Worm (Caenorhabditis elegans) whole organism, midembryonic: Measurements from ENCODE around the gene dsl-7.
"Not testable (repeated sequence)": the region's sequence is repeated elsewhere in the genome, so short reads cannot be mapped to it uniquely, and the experiment has no call there.

ENCODE experiments used
- T22C8.4 ChIP-seq: fragments of 200-800 bp; sonication (Bioruptor generic); IDR thresholded peaks from 2 replicates; pipeline ENCODE4 v1.3.6; 2022; ENCODE audit warnings: missing genetic modification characterization, missing compliant biosample characterization
- cog-1 ChIP-seq: sonication (generic microtip); optimal IDR thresholded peaks from 2 replicates; lab custom pipeline; 2016; ENCODE audit warnings: missing genetic modification characterization, missing compliant biosample characterization
- flt-1 ChIP-seq: fragments of 200-800 bp; sonication (Bioruptor generic); IDR thresholded peaks from 2 replicates; pipeline ENCODE4 v1.3.6; 2022; ENCODE audit warnings: missing genetic modification characterization, missing compliant biosample characterization
- klf-2 ChIP-seq: fragments of 200-800 bp; sonication (Bioruptor generic); conservative IDR thresholded peaks from 2 replicates; pipeline ENCODE4 v1.3.6; 2022; ENCODE audit warnings: missing genetic modification reagents, missing genetic modification characterization, missing compliant biosample characterization
- med-1 ChIP-seq: sonication (generic microtip); optimal IDR thresholded peaks from 2 replicates; lab custom pipeline; 2017; ENCODE audit warnings: missing genetic modification characterization, mild to moderate bottlenecking, missing compliant biosample characterization, antibody characterized with exemption, missing genetic modification reagents; ENCODE audit not compliant: insufficient read depth
- ref-1 ChIP-seq: fragments of 200-800 bp; sonication (Bioruptor generic); conservative IDR thresholded peaks from 2 replicates; pipeline ENCODE4 v1.3.6; 2022; ENCODE audit warnings: missing genetic modification reagents, missing genetic modification characterization, missing compliant biosample characterization
- tab-1 ChIP-seq: fragments of 200-800 bp; sonication (Bioruptor generic); IDR thresholded peaks from 2 replicates; pipeline ENCODE4 v1.3.6; 2022; ENCODE audit warnings: missing genetic modification characterization, missing compliant biosample characterization
- ztf-23 ChIP-seq: fragments of 200-800 bp; sonication (Bioruptor generic); IDR thresholded peaks from 2 replicates; pipeline ENCODE4 v1.3.6; 2022; ENCODE audit warnings: missing genetic modification reagents, missing genetic modification characterization, missing compliant biosample characterization
- ztf-29 ChIP-seq: fragments of 200-800 bp; sonication (Bioruptor generic); IDR thresholded peaks from 2 replicates; pipeline ENCODE4 v1.3.6; 2022; ENCODE audit warnings: missing genetic modification reagents, missing genetic modification characterization, missing compliant biosample characterization

DNA sequence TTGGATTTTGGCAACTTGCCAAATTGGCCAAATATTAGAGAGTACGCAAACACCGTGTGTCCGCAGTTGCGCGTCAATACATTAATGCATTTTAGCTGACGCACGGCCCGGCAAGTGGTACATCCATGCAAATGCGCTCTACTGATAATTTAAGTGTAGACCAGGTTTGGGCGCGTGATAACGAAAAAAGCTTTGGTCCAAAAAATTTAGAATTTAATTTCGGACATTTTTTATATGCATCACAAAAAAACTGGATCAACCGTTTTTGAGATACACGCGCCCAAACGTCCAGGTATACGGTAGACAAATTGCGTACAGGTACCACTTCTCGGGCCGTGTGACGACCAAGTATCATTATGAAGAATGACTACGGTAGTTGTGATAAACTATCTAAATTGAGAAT, 25.0 kb upstream of the dsl-7 start, which contains the start of gene R186.8:
- TF ChIP-seq ztf-29; flt-1 (GFP tag; lab: Robert Waterston, UW); tab-1; T22C8.4 (GFP tag; lab: Robert Waterston, UW); ref-1; med-1; ztf-23 (GFP tag; lab: Robert Waterston, UW); klf-2 (GFP tag; lab: Robert Waterston, UW): not testable (repeated sequence)
- peak; percentile 52 for TF ChIP-seq cog-1 (tag; lab: Kevin White, UChicago)
